Worm (Caenorhabditis elegans): ENCODE measurements around the gene K07E3.9.

The K07E3.9 gene

ce11 chrX:8086450-8086724 lies 21.6 kb upstream of the K07E3.9 start, which contains the start of gene dao-3:
Gene dao-3 (minus strand): TSS chrX:8086550.
- TF ChIP-seq egl-44 (GFP tag; IDR thresholded peaks at IDR 0.05) (no peak), ztf-28 (GFP tag; IDR thresholded peaks at IDR 0.05) (no peak), aptf-3 (GFP tag; IDR thresholded peaks at IDR 0.05) (no peak), pbrm-1 (GFP tag; IDR thresholded peaks at IDR 0.05) (no peak), madf-6 (GFP tag; IDR thresholded peaks at IDR 0.05) (no peak), Y67H2A.10 (GFP tag; conservative IDR thresholded peaks at IDR 0.05) (no peak), lsy-27 (tag; optimal IDR thresholded peaks at IDR 0.05; ENCODE audit: borderline replicate concordance, insufficient read depth) (no peak), akir-1 (GFP tag; optimal IDR thresholded peaks at IDR 0.05) (no peak), cebp-1 (GFP tag; IDR thresholded peaks at IDR 0.05) (no peak), cebp-1 (tag; optimal IDR thresholded peaks at IDR 0.05) (no peak), F57C9.4 (tag; optimal IDR thresholded peaks at IDR 0.05) (no peak), attf-5 (GFP tag; optimal IDR thresholded peaks at IDR 0.05) (no peak), die-1 (tag; optimal IDR thresholded peaks at IDR 0.05) (no peak), chd-7 (tag; optimal IDR thresholded peaks at IDR 0.05) (no peak)

ce11 chrX:8086725-8087641 lies 21.0 kb upstream of the K07E3.9 start:
- TF ChIP-seq ceh-40 (GFP tag; IDR thresholded peaks at IDR 0.05) (0 out of 2 replicates have a peak, but pooled peaks have one; percentile 9), mes-4 (tag; optimal IDR thresholded peaks at IDR 0.05) (no peak), mcd-1 (GFP tag; IDR thresholded peaks at IDR 0.05) (0 out of 2 replicates have a peak, but pooled peaks have one; percentile 10), hmg-20 (GFP tag; IDR thresholded peaks at IDR 0.05) (0 out of 2 replicates have a peak, but pooled peaks have one; percentile 10), egl-18 (GFP tag; IDR thresholded peaks at IDR 0.05) (no peak), nfyb-1 (GFP tag; IDR thresholded peaks at IDR 0.05) (0 out of 2 replicates have a peak, but pooled peaks have one; percentile 17), zfh-2 (GFP tag; conservative IDR thresholded peaks at IDR 0.05) (no peak), K11D2.4 (GFP tag; IDR thresholded peaks at IDR 0.05) (peak; percentile 29; the same call in 1 of the 2 replicates), hlh-12 (tag; optimal IDR thresholded peaks at IDR 0.05) (no peak), Y53G8AR.9 (GFP tag; conservative IDR thresholded peaks at IDR 0.05) (peak; percentile 66; the same call in 1 of the 2 replicates), B0336.3 (GFP tag; IDR thresholded peaks at IDR 0.05) (peak; percentile 64; the same call in 1 of the 2 replicates), unc-130 (GFP tag; optimal IDR thresholded peaks at IDR 0.05) (no peak), die-1 (tag; optimal IDR thresholded peaks at IDR 0.05) (no peak), ztf-3 (GFP tag; optimal IDR thresholded peaks at IDR 0.05) (no peak), ekl-4 (GFP tag; IDR thresholded peaks at IDR 0.05) (peak; percentile 39; the same call in 1 of the 2 replicates), efl-1 (GFP tag; optimal IDR thresholded peaks at IDR 0.05) (no peak), ztf-6 (GFP tag; IDR thresholded peaks at IDR 0.05) (no peak), ztf-18 (tag; optimal IDR thresholded peaks at IDR 0.05) (no peak), atf-7 (tag; optimal IDR thresholded peaks at IDR 0.05) (peak; percentile 13), repo-1 (tag; optimal IDR thresholded peaks at IDR 0.05) (peak; percentile 54), chd-7 (tag; optimal IDR thresholded peaks at IDR 0.05) (peak; percentile 9), let-526 (GFP tag; IDR thresholded peaks at IDR 0.05) (0 out of 2 replicates have a peak, but pooled peaks have one; percentile 18), ztf-22 (GFP tag; optimal IDR thresholded peaks at IDR 0.05) (no peak)

ce11 chrX:8088474-8088873 lies 19.5 kb upstream of the K07E3.9 start, which contains the start of gene vem-1:
Gene vem-1 (minus strand): TSS chrX:8088574.
- TF ChIP-seq lin-40 (tag; optimal IDR thresholded peaks at IDR 0.05), result no peak
- TF ChIP-seq aptf-3 (GFP tag; IDR thresholded peaks at IDR 0.05), result no peak

Measured in whole organism, young adult.